Worm (Caenorhabditis elegans) whole organism, L4 larva: ENCODE data around the gene F53F4.2.

Experiments used
- F10B5.3 ChIP-seq: sonication (generic microtip); optimal IDR thresholded peaks from 2 replicates; lab custom pipeline; 2016; ENCODE audit warnings: mild to moderate bottlenecking, missing genetic modification characterization, missing compliant biosample characterization
- F26F4.8 ChIP-seq: fragments of 200-800 bp; sonication (Bioruptor generic); conservative IDR thresholded peaks from 2 replicates; pipeline ENCODE4 v1.3.6; 2022; ENCODE audit warnings: missing genetic modification characterization, missing compliant biosample characterization
- R02D3.7 ChIP-seq: fragments of 150-350 bp; sonication (generic microtip); optimal IDR thresholded peaks from 3 replicates; lab custom pipeline; 2014; ENCODE audit warnings: missing biosample characterization, missing genetic modification characterization
- T20F7.1 ChIP-seq: fragments of 200-800 bp; sonication (Bioruptor generic); optimal IDR thresholded peaks from 2 replicates; lab custom pipeline; 2018; ENCODE audit warnings: mild to moderate bottlenecking, missing genetic modification characterization, missing compliant biosample characterization
- T26A8.4 ChIP-seq: fragments of 200-800 bp; sonication (Bioruptor generic); IDR thresholded peaks from 2 replicates; pipeline ENCODE4 v1.3.6; 2022; ENCODE audit warnings: missing genetic modification characterization, missing compliant biosample characterization
- aly-2 ChIP-seq: sonication (generic microtip); optimal IDR thresholded peaks from 2 replicates; lab custom pipeline; 2018; ENCODE audit warnings: missing biosample characterization, missing genetic modification characterization
- ama-1 ChIP-seq: fragments of 150-350 bp; optimal IDR thresholded peaks from 2 replicates; lab custom pipeline; 2014; ENCODE audit warnings: inconsistent platforms, mixed read lengths
- ceh-32 ChIP-seq: sonication (generic microtip); optimal IDR thresholded peaks from 2 replicates; lab custom pipeline; 2016; ENCODE audit warnings: mild to moderate bottlenecking, missing genetic modification characterization, missing compliant biosample characterization; ENCODE audit not compliant: poor library complexity
- ceh-44 ChIP-seq: fragments of 200-800 bp; sonication (Bioruptor generic); IDR thresholded peaks from 2 replicates; pipeline ENCODE4 v1.3.6; 2022; ENCODE audit warnings: missing genetic modification reagents, missing genetic modification characterization, missing compliant biosample characterization
- ceh-62 ChIP-seq: sonication (generic microtip); optimal IDR thresholded peaks from 2 replicates; lab custom pipeline; 2017; ENCODE audit warnings: missing biosample characterization, missing genetic modification characterization
- ceh-82 ChIP-seq: sonication (generic microtip); optimal IDR thresholded peaks from 2 replicates; lab custom pipeline; 2017; ENCODE audit warnings: missing biosample characterization, missing genetic modification characterization
- ces-1 ChIP-seq: fragments of 150-350 bp; sonication (generic microtip); optimal IDR thresholded peaks from 4 replicates; lab custom pipeline; 2014; ENCODE audit warnings: missing biosample characterization, missing genetic modification reagents, missing genetic modification characterization
- cey-2 ChIP-seq: sonication (generic microtip); optimal IDR thresholded peaks from 3 replicates; lab custom pipeline; 2017; ENCODE audit warnings: missing genetic modification characterization, mild to moderate bottlenecking, missing compliant biosample characterization, antibody characterized with exemption, borderline replicate concordance; ENCODE audit not compliant: insufficient read depth
- ctbp-1 ChIP-seq: fragments of 200-800 bp; sonication (Bioruptor generic); IDR thresholded peaks from 2 replicates; pipeline ENCODE4 v1.3.6; 2022; ENCODE audit warnings: missing genetic modification reagents, missing genetic modification characterization, missing compliant biosample characterization
- dmd-6 ChIP-seq: fragments of 200-800 bp; sonication (Bioruptor generic); IDR thresholded peaks from 2 replicates; pipeline ENCODE4 v1.3.6; 2022; ENCODE audit warnings: missing genetic modification reagents, missing genetic modification characterization, missing compliant biosample characterization
- fkh-10 ChIP-seq: fragments of 150-350 bp; optimal IDR thresholded peaks from 2 replicates; lab custom pipeline; 2014; ENCODE audit warnings: missing biosample characterization, missing genetic modification reagents, missing genetic modification characterization
- fos-1 ChIP-seq: fragments of 150-350 bp; optimal IDR thresholded peaks from 2 replicates; lab custom pipeline; 2014; ENCODE audit warnings: missing biosample characterization, missing genetic modification characterization
- gei-8 ChIP-seq: fragments of 200-800 bp; sonication (Bioruptor generic); optimal IDR thresholded peaks from 2 replicates; lab custom pipeline; 2018; ENCODE audit warnings: mild to moderate bottlenecking, missing genetic modification characterization, missing compliant biosample characterization
- hif-1 ChIP-seq, 2 experiments: sonication (generic microtip); optimal IDR thresholded peaks; 2 replicates each; lab custom pipeline; 2016 to 2017; ENCODE audit warnings: missing compliant biosample characterization in 2 of 2, missing genetic modification characterization in 2 of 2, missing genetic modification reagents in 2 of 2, missing genotype in 2 of 2, mild to moderate bottlenecking in 1 of 2
- hmg-1.1 ChIP-seq: fragments of 200-800 bp; sonication (Bioruptor generic); IDR thresholded peaks from 2 replicates; pipeline ENCODE4 v1.3.6; 2022; ENCODE audit warnings: missing genetic modification reagents, missing genetic modification characterization, missing compliant biosample characterization
- lim-7 ChIP-seq: fragments of 200-800 bp; sonication (Bioruptor generic); IDR thresholded peaks from 2 replicates; pipeline ENCODE4 v1.3.6; 2022; ENCODE audit warnings: missing genetic modification characterization, missing compliant biosample characterization
- lin-15B ChIP-seq: fragments of 150-350 bp; sonication (generic microtip); optimal IDR thresholded peaks from 3 replicates; lab custom pipeline; 2014; ENCODE audit warnings: missing biosample characterization, missing genetic modification characterization
- lin-29 ChIP-seq: fragments of 200-800 bp; sonication (Bioruptor generic); IDR thresholded peaks from 2 replicates; pipeline ENCODE4 v1.3.6; 2022; ENCODE audit warnings: missing genetic modification reagents, missing genetic modification characterization, missing compliant biosample characterization
- lin-38 ChIP-seq: fragments of 200-800 bp; sonication (Bioruptor generic); IDR thresholded peaks from 2 replicates; pipeline ENCODE4 v1.3.6; 2022; ENCODE audit warnings: missing genetic modification reagents, missing genetic modification characterization, missing compliant biosample characterization
- lsy-2 ChIP-seq, 2 experiments: fragments of 150-350 bp in 1 of 2; sonication (generic microtip) in 1 of 2; optimal IDR thresholded peaks; 2 replicates each; lab custom pipeline; 2014 to 2017; ENCODE audit warnings: missing biosample characterization in 2 of 2, missing genetic modification characterization in 2 of 2
- mdt-29 ChIP-seq: fragments of 200-800 bp; sonication (Bioruptor generic); IDR thresholded peaks from 2 replicates; pipeline ENCODE4 v1.3.6; 2022; ENCODE audit warnings: missing genetic modification reagents, missing genetic modification characterization, missing compliant biosample characterization
- mep-1 ChIP-seq: fragments of 150-350 bp; sonication (generic microtip); optimal IDR thresholded peaks from 3 replicates; lab custom pipeline; 2014; ENCODE audit warnings: missing biosample characterization, missing genetic modification characterization
- mes-2 ChIP-seq: sonication (generic microtip); optimal IDR thresholded peaks from 2 replicates; lab custom pipeline; 2016; ENCODE audit warnings: missing genotype, mild to moderate bottlenecking, missing genetic modification characterization, missing compliant biosample characterization; ENCODE audit not compliant: poor library complexity, severe bottlenecking
- mxl-2 ChIP-seq: fragments of 200-800 bp; sonication (Bioruptor generic); conservative IDR thresholded peaks from 2 replicates; pipeline ENCODE4 v1.3.6; 2022; ENCODE audit warnings: missing genetic modification reagents, missing genetic modification characterization, missing compliant biosample characterization
- mxl-3 ChIP-seq: fragments of 200-800 bp; sonication (Bioruptor generic); optimal IDR thresholded peaks from 2 replicates; lab custom pipeline; 2018; ENCODE audit warnings: mild to moderate bottlenecking, missing genetic modification characterization, missing compliant biosample characterization
- nhr-10 ChIP-seq: fragments of 150-350 bp; optimal IDR thresholded peaks from 2 replicates; lab custom pipeline; 2014; ENCODE audit warnings: missing biosample characterization, missing genetic modification characterization
- nhr-11 ChIP-seq: fragments of 150-350 bp; optimal IDR thresholded peaks from 2 replicates; lab custom pipeline; 2014; ENCODE audit warnings: missing biosample characterization, missing genetic modification characterization
- nhr-237 ChIP-seq: sonication (generic microtip); optimal IDR thresholded peaks from 2 replicates; lab custom pipeline; 2017; ENCODE audit warnings: missing biosample characterization, missing genetic modification characterization
- nhr-25 ChIP-seq: sonication (generic microtip); optimal IDR thresholded peaks from 2 replicates; lab custom pipeline; 2017; ENCODE audit warnings: missing genetic modification characterization, mild to moderate bottlenecking, missing compliant biosample characterization, antibody characterized with exemption, moderate library complexity, borderline replicate concordance; ENCODE audit not compliant: insufficient read depth
- nhr-28 ChIP-seq: fragments of 150-350 bp; optimal IDR thresholded peaks from 2 replicates; lab custom pipeline; 2014; ENCODE audit warnings: missing biosample characterization, missing genetic modification characterization
- nhr-41 ChIP-seq: fragments of 200-800 bp; sonication (Bioruptor generic); IDR thresholded peaks from 2 replicates; pipeline ENCODE4 v1.3.6; 2022; ENCODE audit warnings: missing genetic modification reagents, missing genetic modification characterization, missing compliant biosample characterization
- nhr-48 ChIP-seq: sonication (generic microtip); optimal IDR thresholded peaks from 2 replicates; lab custom pipeline; 2016; ENCODE audit warnings: mild to moderate bottlenecking, missing genetic modification characterization, missing compliant biosample characterization
- nhr-76 ChIP-seq: fragments of 150-350 bp; optimal IDR thresholded peaks from 2 replicates; lab custom pipeline; 2014; ENCODE audit warnings: missing biosample characterization, missing genetic modification characterization
- pha-4 ChIP-seq, 2 experiments: fragments of 150-350 bp in 1 of 2; fragments of 200-800 bp in 1 of 2; sonication (Bioruptor generic) in 1 of 2; IDR thresholded peaks in 1 of 2; optimal IDR thresholded peaks in 1 of 2; 2 replicates each; pipeline versions ENCODE4 v1.3.6 to Lab custom; 2014 to 2022; ENCODE audit warnings: missing genetic modification characterization in 2 of 2, missing genetic modification reagents in 2 of 2, missing biosample characterization in 1 of 2, missing compliant biosample characterization in 1 of 2
- pqm-1 ChIP-seq: sonication (generic microtip); optimal IDR thresholded peaks from 2 replicates; lab custom pipeline; 2017; ENCODE audit warnings: missing biosample characterization, missing genetic modification characterization
- saeg-2 ChIP-seq: fragments of 200-800 bp; sonication (Bioruptor generic); IDR thresholded peaks from 2 replicates; pipeline ENCODE4 v1.3.6; 2022; ENCODE audit warnings: missing genetic modification reagents, missing genetic modification characterization, missing compliant biosample characterization
- set-16 ChIP-seq: fragments of 200-800 bp; sonication (Bioruptor generic); IDR thresholded peaks from 2 replicates; pipeline ENCODE4 v1.3.6; 2022; ENCODE audit warnings: missing genetic modification reagents, missing genetic modification characterization, missing compliant biosample characterization
- snpc-1.2 ChIP-seq: fragments of 200-800 bp; sonication (Bioruptor generic); IDR thresholded peaks from 2 replicates; pipeline ENCODE4 v1.3.6; 2022; ENCODE audit warnings: missing genetic modification reagents, missing genetic modification characterization, missing compliant biosample characterization
- snpc-4 ChIP-seq: fragments of 150-350 bp; optimal IDR thresholded peaks from 2 replicates; lab custom pipeline; 2014; ENCODE audit warnings: missing biosample characterization, missing genetic modification characterization
- tra-1 ChIP-seq: fragments of 200-800 bp; sonication (Bioruptor generic); IDR thresholded peaks from 2 replicates; pipeline ENCODE4 v1.3.6; 2022; ENCODE audit warnings: missing genetic modification reagents, missing genetic modification characterization, missing compliant biosample characterization
- vab-7 ChIP-seq: fragments of 200-800 bp; sonication (Bioruptor generic); IDR thresholded peaks from 2 replicates; pipeline ENCODE4 v1.3.6; 2022; ENCODE audit warnings: missing genetic modification reagents, missing genetic modification characterization, missing compliant biosample characterization
- zag-1 ChIP-seq: fragments of 150-350 bp; optimal IDR thresholded peaks from 2 replicates; lab custom pipeline; 2014; ENCODE audit warnings: missing biosample characterization, missing genetic modification characterization
- zfp-2 ChIP-seq: sonication (generic microtip); optimal IDR thresholded peaks from 2 replicates; lab custom pipeline; 2016; ENCODE audit warnings: mild to moderate bottlenecking, missing genetic modification characterization, missing compliant biosample characterization
- zfp-3 ChIP-seq: fragments of 200-800 bp; sonication (Bioruptor generic); conservative IDR thresholded peaks from 2 replicates; pipeline ENCODE4 v1.3.6; 2022; ENCODE audit warnings: missing genetic modification reagents, missing genetic modification characterization, missing compliant biosample characterization
- ztf-11 ChIP-seq: fragments of 150-350 bp; optimal IDR thresholded peaks from 2 replicates; lab custom pipeline; 2014; ENCODE audit warnings: missing biosample characterization, missing genetic modification characterization
- ztf-7 ChIP-seq: fragments of 150-350 bp; optimal IDR thresholded peaks from 2 replicates; lab custom pipeline; 2014; ENCODE audit warnings: missing biosample characterization, missing genetic modification characterization

Gene F53F4.2

ce11 chrV:13565197-13565596 is 24.2 kb downstream of the F53F4.2 start (continued):
- peak; percentile 17 for TF ChIP-seq cey-2 (tag; lab: Kevin White, UChicago)
- peak; percentile 53 for TF ChIP-seq fkh-10 (GFP tag; lab: Kevin White, UChicago)
- peak; percentile 90 for TF ChIP-seq nhr-11
- no peak for TF ChIP-seq ceh-32 (tag; lab: Kevin White, UChicago)
- TF ChIP-seq fos-1 (tag; lab: Kevin White, UChicago) = no peak
- no peak for TF ChIP-seq lim-7 (GFP tag; lab: Robert Waterston, UW)
- TF ChIP-seq lin-15B (tag; lab: Kevin White, UChicago) = peak; percentile 47
- TF ChIP-seq mxl-2 (GFP tag; lab: Robert Waterston, UW) = no peak
- no peak for TF ChIP-seq aly-2 (tag; lab: Kevin White, UChicago)
- TF ChIP-seq ces-1 (GFP tag; lab: Kevin White, UChicago) = no peak
- TF ChIP-seq ztf-11 = no peak
- peak; percentile 77 for TF ChIP-seq hmg-1.1 (GFP tag; lab: Robert Waterston, UW)
- peak; percentile 82 for TF ChIP-seq mes-2 (tag; lab: Kevin White, UChicago)
- peak; percentile 93 for TF ChIP-seq nhr-48
- TF ChIP-seq dmd-6 (GFP tag; lab: Robert Waterston, UW) = peak; percentile 88
- peak; percentile 75 for TF ChIP-seq mxl-3
- TF ChIP-seq nhr-237 (tag; lab: Kevin White, UChicago) = no peak
- TF ChIP-seq F26F4.8 (GFP tag; lab: Robert Waterston, UW) = no peak
- peak; percentile 45 to 91 for TF ChIP-seq lsy-2 (tag; optimal IDR thresholded peaks at IDR 0.05; lab: Kevin White, UChicago)
- peak; percentile 83 for TF ChIP-seq mdt-29 (GFP tag; lab: Robert Waterston, UW)
- peak; percentile 81 for TF ChIP-seq T26A8.4
- TF ChIP-seq R02D3.7 (tag; lab: Kevin White, UChicago) = no peak
- peak; percentile 81 for TF ChIP-seq pqm-1
- TF ChIP-seq lin-38 = peak; percentile 95
- TF ChIP-seq nhr-25 (tag; lab: Kevin White, UChicago) = peak; percentile 47
- TF ChIP-seq mep-1 (tag; lab: Kevin White, UChicago) = peak; percentile 95
- no peak for TF ChIP-seq ceh-82
- TF ChIP-seq zfp-2 = no peak
- peak; percentile 80; the same call in 1 of the 2 replicates for TF ChIP-seq nhr-41 (GFP tag; lab: Robert Waterston, UW)
- 0 out of 2 replicates have a peak, but pooled peaks have one; percentile 28 for TF ChIP-seq ceh-44 (GFP tag; lab: Robert Waterston, UW)
- TF ChIP-seq ama-1 (lab: Kevin White, UChicago) = peak; percentile 83
- TF ChIP-seq ceh-62 (tag; lab: Kevin White, UChicago) = no peak
- TF ChIP-seq nhr-76 (tag; lab: Kevin White, UChicago) = peak; percentile 70
- TF ChIP-seq nhr-10 (tag; lab: Kevin White, UChicago) = peak; percentile 20
- peak; percentile 71; the same call in 1 of the 2 replicates for TF ChIP-seq saeg-2
- TF ChIP-seq ctbp-1 (GFP tag; lab: Robert Waterston, UW) = 0 out of 2 replicates have a peak, but pooled peaks have one; percentile 48
- TF ChIP-seq vab-7 (GFP tag; lab: Robert Waterston, UW) = no peak
- peak; percentile 53; the same call in 1 of the 2 replicates for TF ChIP-seq zfp-3 (GFP tag; lab: Robert Waterston, UW)
- TF ChIP-seq pha-4 (GFP tag; IDR thresholded peaks at IDR 0.05; lab: Robert Waterston, UW) = peak; percentile 66
- peak; percentile 3 for TF ChIP-seq pha-4 (tag; optimal IDR thresholded peaks at IDR 0.05; lab: Kevin White, UChicago)
- no peak for TF ChIP-seq snpc-4 (tag; lab: Kevin White, UChicago)
- no peak for TF ChIP-seq zag-1
- peak; percentile 83 for TF ChIP-seq T20F7.1 (GFP tag; lab: Kevin White, UChicago)
- no peak for TF ChIP-seq set-16 (GFP tag; lab: Robert Waterston, UW)
- TF ChIP-seq F10B5.3 (tag; lab: Kevin White, UChicago) = no peak
- no peak for TF ChIP-seq gei-8
- peak; percentile 81 for TF ChIP-seq ztf-7 (tag; lab: Kevin White, UChicago)
- no peak for TF ChIP-seq lin-29 (GFP tag; lab: Robert Waterston, UW)
- peak; percentile 95 for TF ChIP-seq nhr-28 (tag; lab: Kevin White, UChicago)
- peak; percentile 58; the same call in 1 of the 2 replicates for TF ChIP-seq tra-1 (GFP tag; lab: Robert Waterston, UW)
- no peak for TF ChIP-seq snpc-1.2 (GFP tag; lab: Robert Waterston, UW)
- peak; percentile 10 to 72 for TF ChIP-seq hif-1 (tag; optimal IDR thresholded peaks at IDR 0.05; lab: Kevin White, UChicago)
